Worm (Caenorhabditis elegans) whole organism, L4/young adult: ENCODE results near the gene T25G12.3.

Source experiments
- W03F9.2 ChIP-seq: fragments of 150-350 bp; optimal IDR thresholded peaks from 2 replicates; lab custom pipeline; 2014; ENCODE audit warnings: missing biosample characterization, missing genetic modification characterization
- dao-5 ChIP-seq: sonication (generic microtip); optimal IDR thresholded peaks from 2 replicates; lab custom pipeline; 2016; ENCODE audit warnings: missing genotype, missing genetic modification characterization, moderate library complexity, missing compliant biosample characterization
- him-1 ChIP-seq: sonication (generic microtip); optimal IDR thresholded peaks from 2 replicates; lab custom pipeline; 2016; ENCODE audit warnings: missing genotype, missing genetic modification reagents, missing genetic modification characterization, missing compliant biosample characterization

T25G12.3 gene

DNA sequence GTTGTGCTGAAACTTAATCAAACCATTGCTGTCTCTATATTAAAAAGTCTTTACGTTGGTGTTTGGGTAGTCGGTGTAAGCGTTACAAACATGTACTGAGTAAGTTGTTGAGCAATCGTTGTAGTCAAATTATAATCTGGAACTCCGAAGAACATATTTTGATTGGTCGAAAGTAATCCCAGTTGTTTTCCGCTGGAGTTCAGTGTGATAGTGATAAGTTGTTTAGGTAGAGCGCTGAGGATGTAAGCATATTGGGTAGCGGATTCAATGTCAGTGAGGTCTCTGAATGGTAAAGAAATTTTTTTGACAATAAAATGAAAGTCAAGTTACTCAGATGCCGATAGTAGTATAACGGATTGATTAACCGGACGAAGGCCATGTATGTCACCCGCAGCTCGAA, 4.1 kb upstream of the T25G12.3 start:
- TF ChIP-seq dao-5 (tag; lab: Kevin White, UChicago) (no peak), him-1 (no peak), W03F9.2 (tag; lab: Kevin White, UChicago) (no peak)

DNA sequence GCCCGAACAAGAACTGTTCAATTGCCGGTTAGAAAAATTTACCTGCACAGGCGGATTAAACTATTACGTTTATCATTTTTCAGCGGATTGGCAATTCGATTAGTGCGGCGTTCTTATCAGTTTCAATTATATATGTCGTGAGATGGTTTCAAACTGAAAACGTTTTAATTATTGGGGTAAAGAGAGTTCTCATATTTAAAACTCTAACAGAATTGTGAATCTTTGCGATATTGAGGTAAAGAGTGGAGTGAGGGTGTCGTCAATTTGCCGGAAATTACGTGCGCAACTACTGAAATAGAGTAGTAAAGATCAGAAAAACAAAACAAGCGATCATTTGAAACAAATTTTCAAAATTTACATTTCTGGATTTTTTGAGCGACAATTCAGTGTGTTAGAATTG, 1.3 kb upstream of the T25G12.3 start, which contains the start of gene T25G12.6:
Gene T25G12.6, minus strand, starts transcription at position 101 of the 400 bp plus-strand sequence.
- TF ChIP-seq dao-5 (tag; lab: Kevin White, UChicago) = no peak
- TF ChIP-seq W03F9.2 (tag; lab: Kevin White, UChicago) = no peak
- no peak for TF ChIP-seq him-1

DNA sequence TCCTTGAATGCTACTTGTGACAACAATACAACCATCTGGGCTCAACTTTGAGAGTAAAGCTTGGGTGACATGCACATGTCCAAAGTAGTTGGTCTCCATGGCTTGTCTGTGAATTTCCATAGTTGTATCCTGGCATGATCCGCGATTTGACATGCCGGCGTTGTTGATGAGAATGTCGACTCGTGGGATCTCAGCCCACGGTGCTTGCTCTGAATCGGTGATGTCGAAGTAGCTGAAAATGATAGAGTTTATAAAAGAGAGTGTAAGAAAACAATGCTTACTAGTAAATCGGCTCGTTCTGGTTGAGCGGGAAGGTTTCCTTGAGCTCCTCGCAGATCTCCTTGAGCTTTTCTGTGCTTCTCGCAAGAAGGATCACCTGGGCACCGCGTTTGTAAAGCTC, 3.5 kb downstream of the T25G12.3 start:
- TF ChIP-seq dao-5 (tag; lab: Kevin White, UChicago) (no peak), him-1 (no peak), W03F9.2 (tag; lab: Kevin White, UChicago) (no peak)

DNA sequence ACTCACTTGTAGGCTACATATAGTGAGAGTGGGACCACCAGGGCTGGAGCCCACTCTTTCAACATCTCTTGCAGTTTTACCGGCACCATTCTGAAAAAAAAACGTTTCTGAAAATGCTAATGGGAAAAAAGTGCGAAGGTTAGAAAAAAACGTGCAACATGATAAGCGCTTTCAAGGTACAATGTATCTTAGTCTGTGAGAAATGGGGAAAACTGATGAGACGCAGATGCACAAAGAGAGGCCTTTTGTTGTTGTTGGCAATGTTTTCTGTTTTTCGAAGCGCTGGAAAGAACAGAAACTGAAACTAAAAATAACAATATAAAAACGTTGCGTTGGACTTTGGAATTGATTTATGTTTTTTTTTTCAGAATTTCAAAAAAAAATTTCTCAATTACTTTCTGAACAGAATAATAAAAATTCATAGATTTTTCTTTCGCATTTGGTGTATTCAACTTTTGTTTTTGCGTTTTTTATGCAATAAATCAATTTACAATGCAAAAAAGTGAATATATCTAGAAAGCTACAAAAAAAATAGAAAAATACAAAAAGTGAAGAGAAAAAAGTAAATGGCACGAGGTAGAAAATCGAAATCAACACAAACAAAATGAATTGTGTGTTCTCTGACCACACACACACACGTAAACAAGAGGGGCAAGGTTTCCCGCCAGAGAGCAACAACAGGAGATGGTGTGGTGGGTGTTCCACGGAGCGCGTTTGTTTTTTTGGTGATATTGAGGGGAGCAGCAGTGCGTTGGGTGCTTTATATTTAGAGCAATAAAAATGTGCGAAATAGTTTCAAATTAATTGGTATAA, 4.5 kb downstream of the T25G12.3 start, which contains the start of gene dhs-30:
Gene dhs-30, minus strand, starts transcription at position 90 of the 813 bp plus-strand sequence.
- no peak for TF ChIP-seq dao-5 (tag; lab: Kevin White, UChicago)
- TF ChIP-seq him-1 = no peak
- TF ChIP-seq W03F9.2 (tag; lab: Kevin White, UChicago) = no peak

DNA sequence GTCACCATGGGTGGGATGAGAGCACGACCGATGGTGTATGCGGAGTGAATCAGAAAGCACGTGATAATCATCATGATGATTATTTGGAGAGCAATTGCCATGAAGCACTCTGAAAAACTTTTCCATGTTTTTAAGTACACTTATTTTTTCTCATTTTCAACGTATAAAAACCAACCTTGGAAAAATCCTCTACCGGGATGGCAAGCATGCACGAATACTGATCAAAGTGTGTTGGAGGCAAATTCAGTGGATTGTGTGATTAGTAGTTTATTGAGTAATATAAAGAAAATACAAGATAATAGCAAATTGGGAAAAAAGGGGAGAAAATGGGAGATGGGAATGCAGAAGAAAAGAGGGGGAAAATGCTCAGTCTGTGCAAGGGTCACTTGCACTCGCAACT, 6.0 kb downstream of the T25G12.3 start, which contains the start of gene T25G12.11:
Gene T25G12.11, minus strand, starts transcription at position 101 of the 400 bp plus-strand sequence.
- TF ChIP-seq dao-5 (tag; lab: Kevin White, UChicago) (no peak), W03F9.2 (tag; lab: Kevin White, UChicago) (no peak), him-1 (no peak)

DNA sequence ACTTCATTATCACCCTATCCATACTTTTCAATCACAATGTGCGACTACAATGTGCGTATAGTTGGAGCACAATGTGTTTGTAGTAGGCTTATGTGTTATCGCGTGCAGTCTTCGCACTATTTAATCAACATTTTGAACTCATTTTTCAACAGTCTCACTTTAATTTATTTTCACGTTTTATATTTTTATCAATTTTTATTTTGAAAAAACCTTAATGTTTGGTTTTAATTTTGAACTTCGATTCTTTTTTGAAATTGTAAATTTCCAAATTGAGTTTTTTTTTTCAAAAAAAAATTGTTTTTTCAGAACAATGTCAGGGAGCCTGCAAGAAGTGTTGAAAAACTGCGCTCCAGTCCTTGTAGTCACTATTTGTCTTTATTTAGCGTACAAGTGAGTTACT, 11.6 kb downstream of the T25G12.3 start, which contains the start of gene T25G12.13:
Gene T25G12.13, plus strand, starts transcription at position 301 of the 400 bp plus-strand sequence.
- TF ChIP-seq W03F9.2 (tag; lab: Kevin White, UChicago) (no peak), dao-5 (tag; lab: Kevin White, UChicago) (no peak), him-1 (no peak)

DNA sequence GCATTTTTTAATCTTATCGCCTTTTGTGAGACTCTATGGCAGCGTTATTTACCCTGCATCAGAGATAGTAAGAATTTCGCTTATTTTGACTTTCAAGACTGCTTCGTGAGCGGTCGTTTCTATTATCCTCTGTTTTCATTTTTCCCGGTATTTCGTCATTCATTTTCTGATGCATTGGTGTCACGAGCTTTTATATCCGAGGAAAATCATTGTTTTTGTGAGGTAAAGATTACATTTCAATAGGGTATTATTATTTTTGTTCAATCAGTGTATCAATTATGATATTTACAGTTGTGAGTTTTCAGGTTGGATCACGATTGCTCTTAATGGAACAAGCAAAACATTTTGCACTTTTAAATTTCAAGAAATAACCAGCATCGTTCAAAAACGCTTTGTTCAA, 15.8 kb downstream of the T25G12.3 start:
- no peak for TF ChIP-seq W03F9.2 (tag; lab: Kevin White, UChicago)
- no peak for TF ChIP-seq him-1
- no peak for TF ChIP-seq dao-5 (tag; lab: Kevin White, UChicago)

DNA sequence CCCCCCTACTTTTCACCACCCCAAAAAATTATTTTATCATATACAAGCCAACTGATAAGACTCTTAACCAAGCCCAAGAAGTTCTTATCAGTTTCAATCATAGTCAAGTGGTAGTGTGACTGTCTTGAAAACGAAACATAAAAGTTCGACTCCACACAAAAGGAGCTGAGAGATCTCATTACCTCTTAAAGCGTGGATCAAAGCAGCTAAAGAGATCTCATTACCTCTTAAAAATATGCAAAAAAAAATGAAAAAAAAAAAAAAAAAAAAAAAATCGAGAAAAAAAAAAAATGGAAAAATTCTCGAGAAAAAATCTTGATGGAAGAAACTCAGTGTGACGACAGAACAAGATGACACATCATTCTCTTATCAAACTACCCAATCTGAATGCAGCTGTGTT, 24.3 kb downstream of the T25G12.3 start:
- peak; percentile 19 for TF ChIP-seq W03F9.2 (tag; lab: Kevin White, UChicago)

DNA sequence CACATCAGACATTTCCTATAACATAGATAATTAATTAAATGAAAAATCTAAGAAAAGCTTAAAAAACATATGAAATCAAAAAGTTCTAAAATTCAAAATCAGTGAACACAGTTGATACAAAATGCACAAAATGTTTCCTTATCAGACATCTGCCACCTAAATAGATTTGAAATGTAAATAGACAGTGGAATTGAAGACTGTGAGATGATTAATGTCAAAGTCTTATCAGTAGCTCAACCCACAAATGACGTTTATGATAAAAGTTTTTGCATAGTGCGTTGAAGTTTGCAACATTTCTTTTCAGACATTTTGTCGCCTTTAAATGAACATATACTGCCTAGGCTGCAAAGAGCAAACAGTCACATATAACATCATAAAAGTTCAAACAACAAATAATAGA, 25.3 kb downstream of the T25G12.3 start, which contains the start of gene Y40C7B.4:
Gene Y40C7B.4, minus strand, starts transcription at position 19 of the 400 bp plus-strand sequence.
- no peak for TF ChIP-seq dao-5 (tag; lab: Kevin White, UChicago)
- no peak for TF ChIP-seq him-1
- no peak for TF ChIP-seq W03F9.2 (tag; lab: Kevin White, UChicago)
